Worm (Caenorhabditis elegans) whole organism, early embryonic: ENCODE data around the gene clec-4.
"Not testable (repeated sequence)": the region's sequence is repeated elsewhere in the genome, so short reads cannot be mapped to it uniquely, and the experiment has no call there.

Experiments
- B0310.2 ChIP-seq: sonication (generic microtip); optimal IDR thresholded peaks from 2 replicates; lab custom pipeline; 2016; ENCODE audit warnings: mild to moderate bottlenecking, missing genetic modification characterization, missing compliant biosample characterization
- F13C5.2 ChIP-seq: sonication (generic microtip); optimal IDR thresholded peaks from 2 replicates; lab custom pipeline; 2017; ENCODE audit warnings: mild to moderate bottlenecking, missing genetic modification characterization, inconsistent platforms, missing compliant biosample characterization
- aly-1 ChIP-seq: sonication (generic microtip); optimal IDR thresholded peaks from 2 replicates; lab custom pipeline; 2016; ENCODE audit warnings: missing genetic modification characterization, missing compliant biosample characterization
- ama-1 ChIP-seq: fragments of 150-350 bp; optimal IDR thresholded peaks from 2 replicates; lab custom pipeline; 2014
- ceh-13 ChIP-seq: fragments of 200-800 bp; sonication (Bioruptor generic); optimal IDR thresholded peaks from 2 replicates; lab custom pipeline; 2018; ENCODE audit warnings: mild to moderate bottlenecking, missing genetic modification characterization, missing compliant biosample characterization
- ceh-36 ChIP-seq: sonication (generic microtip); optimal IDR thresholded peaks from 2 replicates; lab custom pipeline; 2016; ENCODE audit warnings: missing genetic modification characterization, inconsistent platforms, missing compliant biosample characterization
- ets-7 ChIP-seq: sonication (generic microtip); optimal IDR thresholded peaks from 2 replicates; lab custom pipeline; 2016; ENCODE audit warnings: missing genotype, missing genetic modification characterization, missing compliant biosample characterization
- flt-1 ChIP-seq: fragments of 200-800 bp; sonication (Bioruptor generic); IDR thresholded peaks from 2 replicates; pipeline ENCODE4 v1.3.6; 2022; ENCODE audit warnings: missing genetic modification characterization, missing compliant biosample characterization
- hmbx-1 ChIP-seq: sonication (generic microtip); optimal IDR thresholded peaks from 2 replicates; lab custom pipeline; 2016; ENCODE audit warnings: mild to moderate bottlenecking, missing genetic modification characterization, missing compliant biosample characterization
- hmg-4 ChIP-seq: fragments of 200-800 bp; sonication (Bioruptor generic); optimal IDR thresholded peaks from 2 replicates; lab custom pipeline; 2018; ENCODE audit warnings: mild to moderate bottlenecking, missing genetic modification characterization, missing compliant biosample characterization
- hnd-1 ChIP-seq: sonication (generic microtip); optimal IDR thresholded peaks from 2 replicates; lab custom pipeline; 2016; ENCODE audit warnings: missing genetic modification characterization, missing compliant biosample characterization
- pes-1 ChIP-seq: fragments of 200-800 bp; sonication (Bioruptor generic); IDR thresholded peaks from 2 replicates; pipeline ENCODE4 v1.3.6; 2022; ENCODE audit warnings: missing genetic modification reagents, missing genetic modification characterization, missing compliant biosample characterization
- scrt-1 ChIP-seq: fragments of 200-800 bp; sonication (Bioruptor generic); IDR thresholded peaks from 2 replicates; pipeline ENCODE4 v1.3.6; 2022; ENCODE audit warnings: missing genetic modification characterization, missing compliant biosample characterization
- sea-1 ChIP-seq: fragments of 200-800 bp; sonication (Bioruptor generic); conservative IDR thresholded peaks from 2 replicates; pipeline ENCODE4 v1.3.6; 2022; ENCODE audit warnings: missing genetic modification characterization, missing compliant biosample characterization
- tbx-11 ChIP-seq: fragments of 200-800 bp; sonication (Bioruptor generic); IDR thresholded peaks from 2 replicates; pipeline ENCODE4 v1.3.6; 2022; ENCODE audit warnings: missing genetic modification characterization, missing compliant biosample characterization
- tbx-37 ChIP-seq: fragments of 200-800 bp; sonication (Bioruptor generic); conservative IDR thresholded peaks from 2 replicates; pipeline ENCODE4 v1.3.6; 2022; ENCODE audit warnings: missing genetic modification reagents, missing genetic modification characterization, missing compliant biosample characterization
- tra-4 ChIP-seq: sonication (generic microtip); optimal IDR thresholded peaks from 2 replicates; lab custom pipeline; 2017; ENCODE audit warnings: missing genetic modification characterization, missing compliant biosample characterization

The clec-4 gene

DNA sequence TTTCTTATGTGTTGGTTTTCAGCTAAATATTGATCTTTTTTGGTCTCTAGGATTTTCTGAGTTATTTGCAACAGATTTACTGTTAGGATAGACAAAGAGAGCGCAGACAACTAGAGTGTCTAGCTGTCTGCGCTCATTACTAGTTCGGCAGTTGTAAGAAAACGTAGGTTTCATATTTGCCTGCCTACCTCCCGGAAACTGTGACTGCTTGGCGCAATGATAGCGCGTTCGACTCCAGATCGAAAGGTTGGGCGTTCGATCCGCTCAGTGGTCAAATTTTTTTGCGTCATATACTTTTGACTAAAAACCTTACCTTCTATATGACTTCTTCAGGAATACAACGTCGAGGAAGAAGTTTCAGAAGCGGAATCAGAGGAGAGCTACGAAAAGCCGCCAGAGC lies 41.5 kb downstream of the clec-4 start:
- TF ChIP-seq tbx-11 (GFP tag; lab: Robert Waterston, UW) (no peak), ceh-36 (tag; lab: Kevin White, UChicago) (no peak), scrt-1 (GFP tag; lab: Robert Waterston, UW) (no peak), aly-1 (tag; lab: Kevin White, UChicago) (no peak), hmbx-1 (tag; lab: Kevin White, UChicago) (no peak), tra-4 (no peak), F13C5.2 (tag; lab: Kevin White, UChicago) (no peak), ets-7 (tag; lab: Kevin White, UChicago) (no peak), ama-1 (lab: Kevin White, UChicago) (no peak), flt-1 (GFP tag; lab: Robert Waterston, UW) (no peak), pes-1 (GFP tag; lab: Robert Waterston, UW) (no peak), ceh-13 (GFP tag; lab: Kevin White, UChicago) (no peak)

DNA sequence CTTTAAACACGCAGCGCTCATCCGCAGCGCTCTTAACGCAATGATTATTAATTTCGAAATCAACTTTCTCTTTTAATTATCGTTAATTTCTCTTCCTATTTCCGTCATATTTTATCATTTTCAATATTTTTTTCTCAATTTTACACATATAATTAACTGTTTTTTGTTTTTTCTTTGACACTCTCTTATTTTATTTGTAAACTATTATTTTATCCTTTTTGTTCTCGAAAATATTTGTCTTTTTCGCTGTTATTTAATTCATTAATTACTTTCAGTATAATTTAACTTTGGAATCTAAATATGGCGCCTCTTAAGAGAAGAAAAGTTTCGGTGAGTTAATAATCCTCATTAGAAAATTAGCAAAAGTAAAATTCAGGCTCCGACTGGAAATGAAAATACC lies 44.7 kb downstream of the clec-4 start, which contains the start of gene F49C5.3:
TSS of gene F49C5.3 (plus strand) at position 301 of the 400 bp plus-strand sequence.
- TF ChIP-seq ama-1 (lab: Kevin White, UChicago); hnd-1 (tag; lab: Kevin White, UChicago); aly-1 (tag; lab: Kevin White, UChicago): not testable (repeated sequence)

DNA sequence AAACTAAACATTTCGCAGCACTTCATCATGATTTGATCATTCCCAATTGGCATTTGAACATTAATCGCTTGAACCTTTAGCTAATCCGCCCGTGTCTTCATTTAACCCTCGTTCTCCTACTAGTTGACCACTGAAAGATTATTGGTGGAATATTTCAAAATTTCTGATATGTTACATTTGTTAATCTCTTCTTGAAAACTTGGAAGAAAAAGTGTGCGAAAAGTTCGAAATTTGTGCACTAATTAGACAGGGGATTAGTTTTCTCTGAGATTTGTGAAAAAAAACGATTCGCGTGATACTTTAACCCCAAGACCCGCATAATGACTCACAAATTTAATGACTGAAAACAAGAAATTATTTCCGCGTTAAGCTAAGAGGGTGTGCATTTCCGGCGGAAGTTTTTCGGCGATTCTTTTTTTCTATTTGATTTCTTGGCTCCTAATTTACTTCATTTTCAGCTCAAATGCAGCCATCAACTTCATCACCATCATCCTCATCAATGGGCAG lies 45.6 kb downstream of the clec-4 start, which contains the start of gene nimk-1:
TSS of gene nimk-1 (plus strand) at position 457 of the 507 bp plus-strand sequence.
- TF ChIP-seq hmg-4 (GFP tag; lab: Kevin White, UChicago) (no peak), tbx-37 (GFP tag; lab: Robert Waterston, UW) (no peak), ceh-36 (tag; lab: Kevin White, UChicago) (peak; percentile 59), flt-1 (GFP tag; lab: Robert Waterston, UW) (no peak), tra-4 (no peak), hnd-1 (tag; lab: Kevin White, UChicago) (no peak)

DNA sequence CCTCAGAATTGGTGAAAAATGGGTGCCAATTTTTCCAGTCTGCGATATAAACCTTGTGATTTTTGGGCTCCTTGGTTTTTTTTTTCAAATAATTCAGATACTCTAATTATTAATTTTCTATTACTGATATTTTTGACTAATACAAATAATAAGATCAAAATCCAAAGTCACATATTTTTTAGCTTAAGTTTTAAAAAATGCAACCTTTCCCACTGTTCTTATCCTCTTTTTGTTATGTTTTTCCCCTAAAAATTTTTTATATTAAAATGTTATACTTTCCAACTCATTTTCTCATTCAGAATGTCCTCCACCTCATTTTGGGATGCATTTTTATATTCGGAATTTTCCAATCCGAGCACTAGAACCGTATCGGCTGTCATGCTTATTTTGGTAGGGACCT lies 50.0 kb downstream of the clec-4 start, which contains the start of gene srx-120:
TSS of gene srx-120 (plus strand) at position 301 of the 400 bp plus-strand sequence.
- TF ChIP-seq pes-1 (GFP tag; lab: Robert Waterston, UW), result no peak
- no peak for TF ChIP-seq scrt-1 (GFP tag; lab: Robert Waterston, UW)
- no peak for TF ChIP-seq flt-1 (GFP tag; lab: Robert Waterston, UW)
- TF ChIP-seq hmbx-1 (tag; lab: Kevin White, UChicago), result no peak
- TF ChIP-seq ets-7 (tag; lab: Kevin White, UChicago), result no peak
- no peak for TF ChIP-seq ceh-36 (tag; lab: Kevin White, UChicago)
- TF ChIP-seq tbx-11 (GFP tag; lab: Robert Waterston, UW), result no peak
- TF ChIP-seq hmg-4 (GFP tag; lab: Kevin White, UChicago), result no peak
- TF ChIP-seq aly-1 (tag; lab: Kevin White, UChicago), result no peak
- TF ChIP-seq tra-4, result no peak
- no peak for TF ChIP-seq ama-1 (lab: Kevin White, UChicago)
- no peak for TF ChIP-seq hnd-1 (tag; lab: Kevin White, UChicago)
- no peak for TF ChIP-seq B0310.2 (tag; lab: Kevin White, UChicago)
- TF ChIP-seq tbx-37 (GFP tag; lab: Robert Waterston, UW), result no peak
- TF ChIP-seq F13C5.2 (tag; lab: Kevin White, UChicago), result no peak
- TF ChIP-seq sea-1 (GFP tag; lab: Robert Waterston, UW), result no peak
- no peak for TF ChIP-seq ceh-13 (GFP tag; lab: Kevin White, UChicago)
